Worm (Caenorhabditis elegans) whole organism, young adult: Measurements from ENCODE around the gene sra-11.

ENCODE experiments used
- F57A8.1 ChIP-seq: fragments of 200-800 bp; sonication (Bioruptor generic); optimal IDR thresholded peaks from 2 replicates; lab custom pipeline; 2018; ENCODE audit warnings: mild to moderate bottlenecking, missing genetic modification characterization, moderate library complexity, missing compliant biosample characterization
- K11D2.4 ChIP-seq: fragments of 200-800 bp; sonication (Bioruptor generic); IDR thresholded peaks from 2 replicates; pipeline ENCODE4 v1.3.6; 2022; ENCODE audit warnings: missing genetic modification reagents, missing genetic modification characterization, missing compliant biosample characterization
- Y95B8A.8 ChIP-seq: fragments of 200-800 bp; sonication (Bioruptor generic); IDR thresholded peaks from 2 replicates; pipeline ENCODE4 v1.3.6; 2022; ENCODE audit warnings: missing genetic modification reagents, missing genetic modification characterization, missing compliant biosample characterization
- ama-1 ChIP-seq, 3 experiments: fragments of 150-350 bp in 1 of 3; sonication (generic microtip) in 2 of 3; optimal IDR thresholded peaks; 2 replicates each; lab custom pipeline; 2014 to 2018; ENCODE audit warnings: missing biosample characterization in 2 of 3, missing genetic modification characterization in 2 of 3, missing genetic modification reagents in 2 of 3
- ceh-91 ChIP-seq: fragments of 200-800 bp; sonication (Bioruptor generic); IDR thresholded peaks from 2 replicates; pipeline ENCODE4 v1.3.6; 2022; ENCODE audit warnings: missing genetic modification reagents, missing genetic modification characterization, missing compliant biosample characterization
- hlh-12 ChIP-seq: sonication (generic microtip); optimal IDR thresholded peaks from 2 replicates; lab custom pipeline; 2016; ENCODE audit warnings: missing genetic modification characterization, missing compliant biosample characterization
- lin-54 ChIP-seq: fragments of 200-800 bp; sonication (Bioruptor generic); optimal IDR thresholded peaks from 2 replicates; lab custom pipeline; 2018; ENCODE audit warnings: mild to moderate bottlenecking, missing genetic modification characterization, missing compliant biosample characterization
- madf-10 ChIP-seq: sonication (generic microtip); optimal IDR thresholded peaks from 2 replicates; lab custom pipeline; 2016; ENCODE audit warnings: mild to moderate bottlenecking, missing genetic modification characterization, missing compliant biosample characterization
- nhr-90 ChIP-seq: sonication (generic microtip); optimal IDR thresholded peaks from 2 replicates; lab custom pipeline; 2016; ENCODE audit warnings: missing genotype, mild to moderate bottlenecking, missing genetic modification characterization, missing compliant biosample characterization
- somi-1 ChIP-seq: fragments of 200-800 bp; sonication (Bioruptor generic); optimal IDR thresholded peaks from 2 replicates; lab custom pipeline; 2018; ENCODE audit warnings: mild to moderate bottlenecking, missing genetic modification characterization, missing compliant biosample characterization

DNA sequence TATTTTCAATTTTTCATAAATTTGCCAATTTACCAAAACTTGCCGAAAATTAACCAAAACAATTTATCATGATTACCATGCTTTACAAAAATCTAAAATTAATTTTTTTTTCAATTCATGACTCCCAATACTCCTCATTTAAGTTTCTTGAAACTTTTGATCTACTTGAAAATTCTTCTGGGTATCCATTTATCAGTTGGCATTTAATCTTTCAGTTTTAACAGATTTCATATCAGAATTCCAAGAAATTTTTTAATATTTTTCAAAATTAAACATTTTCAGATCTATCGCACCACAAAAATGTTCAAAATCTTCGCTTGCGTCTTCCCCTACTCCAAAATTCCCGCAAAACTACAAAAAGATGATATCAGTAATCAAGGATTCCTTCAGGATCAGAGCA is 13.8 kb upstream of the sra-11 start, which contains the start of gene Y19D2B.2:
- no peak for TF ChIP-seq somi-1
- TF ChIP-seq madf-10 (tag; lab: Kevin White, UChicago) = no peak
- TF ChIP-seq hlh-12 (tag; lab: Kevin White, UChicago) = no peak
- TF ChIP-seq K11D2.4 (GFP tag; lab: Robert Waterston, UW) = no peak
- TF ChIP-seq F57A8.1 (GFP tag; lab: Kevin White, UChicago) = no peak
- TF ChIP-seq Y95B8A.8 (GFP tag; lab: Robert Waterston, UW) = no peak
- no peak for TF ChIP-seq nhr-90 (tag; lab: Kevin White, UChicago)
- TF ChIP-seq lin-54 = no peak
- TF ChIP-seq ama-1 (optimal IDR thresholded peaks at IDR 0.05; lab: Kevin White, UChicago) = no peak
- TF ChIP-seq ama-1 (GFP tag; optimal IDR thresholded peaks at IDR 0.05; lab: Kevin White, UChicago) = no peak
- no peak for TF ChIP-seq ceh-91 (GFP tag; lab: Robert Waterston, UW)
